Worm (Caenorhabditis elegans) whole organism, mixed stage, embryonic: ENCODE results near the gene F15H10.10.

Source experiments
- M03D4.4 ChIP-seq: sonication (generic microtip); optimal IDR thresholded peaks from 2 replicates; lab custom pipeline; 2017; ENCODE audit warnings: mild to moderate bottlenecking, missing genetic modification characterization, missing compliant biosample characterization
- bed-3 ChIP-seq: fragments of 200-800 bp; sonication (Bioruptor generic); optimal IDR thresholded peaks from 3 replicates; lab custom pipeline; 2018; ENCODE audit warnings: mild to moderate bottlenecking, missing genetic modification characterization, moderate library complexity, missing compliant biosample characterization
- blmp-1 ChIP-seq: fragments of 150-350 bp; optimal IDR thresholded peaks from 2 replicates; lab custom pipeline; 2014; ENCODE audit warnings: missing biosample characterization, missing genetic modification characterization
- ceh-39 ChIP-seq: fragments of 150-350 bp; optimal IDR thresholded peaks from 2 replicates; lab custom pipeline; 2014; ENCODE audit warnings: missing biosample characterization, missing genetic modification characterization
- ceh-43 ChIP-seq: fragments of 200-800 bp; sonication (Bioruptor generic); optimal IDR thresholded peaks from 2 replicates; lab custom pipeline; 2018; ENCODE audit warnings: mild to moderate bottlenecking, missing genetic modification characterization, moderate library complexity, missing compliant biosample characterization
- ceh-83 ChIP-seq: fragments of 200-800 bp; sonication (Bioruptor generic); optimal IDR thresholded peaks from 2 replicates; lab custom pipeline; 2018; ENCODE audit warnings: mild to moderate bottlenecking, missing genetic modification characterization, missing compliant biosample characterization
- ces-1 ChIP-seq: fragments of 150-350 bp; optimal IDR thresholded peaks from 2 replicates; lab custom pipeline; 2014; ENCODE audit warnings: missing biosample characterization, missing genetic modification reagents, missing genetic modification characterization
- cnd-1 ChIP-seq: fragments of 200-800 bp; sonication (Bioruptor generic); optimal IDR thresholded peaks from 2 replicates; lab custom pipeline; 2018; ENCODE audit warnings: mild to moderate bottlenecking, missing genetic modification characterization, missing compliant biosample characterization
- drap-1 ChIP-seq: fragments of 200-800 bp; sonication (Bioruptor generic); optimal IDR thresholded peaks from 3 replicates; lab custom pipeline; 2018; ENCODE audit warnings: mild to moderate bottlenecking, missing genetic modification characterization, missing compliant biosample characterization
- elt-1 ChIP-seq: sonication (generic microtip); optimal IDR thresholded peaks from 2 replicates; lab custom pipeline; 2017; ENCODE audit warnings: missing genetic modification characterization, mild to moderate bottlenecking, missing compliant biosample characterization, antibody characterized with exemption, moderate library complexity, borderline replicate concordance; ENCODE audit not compliant: insufficient read depth
- elt-3 ChIP-seq: fragments of 150-350 bp; optimal IDR thresholded peaks from 2 replicates; lab custom pipeline; 2014; ENCODE audit warnings: missing biosample characterization, missing genetic modification characterization
- flh-1 ChIP-seq: fragments of 200-800 bp; sonication (Bioruptor generic); optimal IDR thresholded peaks from 2 replicates; lab custom pipeline; 2018; ENCODE audit warnings: mild to moderate bottlenecking, missing genetic modification characterization, moderate library complexity, missing compliant biosample characterization
- ham-2 ChIP-seq: fragments of 200-800 bp; sonication (Bioruptor generic); optimal IDR thresholded peaks from 2 replicates; lab custom pipeline; 2018; ENCODE audit warnings: mild to moderate bottlenecking, missing genetic modification characterization, missing compliant biosample characterization
- hlh-1 ChIP-seq: fragments of 150-350 bp; optimal IDR thresholded peaks from 2 replicates; lab custom pipeline; 2014; ENCODE audit warnings: missing biosample characterization, missing genetic modification reagents, missing genetic modification characterization
- lin-13 ChIP-seq: fragments of 150-350 bp; optimal IDR thresholded peaks from 2 replicates; lab custom pipeline; 2014; ENCODE audit warnings: missing biosample characterization, missing genetic modification characterization
- lin-32 ChIP-seq: fragments of 200-800 bp; sonication (Bioruptor generic); optimal IDR thresholded peaks from 2 replicates; lab custom pipeline; 2018; ENCODE audit warnings: mild to moderate bottlenecking, missing genetic modification characterization, missing compliant biosample characterization
- lsy-2 ChIP-seq: fragments of 150-350 bp; optimal IDR thresholded peaks from 2 replicates; lab custom pipeline; 2014; ENCODE audit warnings: missing biosample characterization, missing genetic modification characterization
- mab-5 ChIP-seq: fragments of 150-350 bp; optimal IDR thresholded peaks from 2 replicates; lab custom pipeline; 2014; ENCODE audit warnings: missing biosample characterization, missing genetic modification characterization
- mep-1 ChIP-seq: fragments of 150-350 bp; optimal IDR thresholded peaks from 2 replicates; lab custom pipeline; 2017; ENCODE audit warnings: missing biosample characterization, missing genetic modification reagents, missing genetic modification characterization, inconsistent platforms
- mls-2 ChIP-seq: sonication (generic microtip); optimal IDR thresholded peaks from 2 replicates; lab custom pipeline; 2016; ENCODE audit warnings: mild to moderate bottlenecking, missing genetic modification characterization, moderate library complexity, missing compliant biosample characterization
- nhr-12 ChIP-seq: fragments of 150-350 bp; optimal IDR thresholded peaks from 2 replicates; lab custom pipeline; 2014; ENCODE audit warnings: missing biosample characterization, missing genetic modification characterization
- nhr-2 ChIP-seq: fragments of 150-350 bp; optimal IDR thresholded peaks from 2 replicates; lab custom pipeline; 2014; ENCODE audit warnings: missing biosample characterization, missing genetic modification characterization
- nhr-237 ChIP-seq: fragments of 150-350 bp; optimal IDR thresholded peaks from 2 replicates; lab custom pipeline; 2014; ENCODE audit warnings: missing biosample characterization, missing genetic modification characterization
- nhr-28 ChIP-seq: fragments of 150-350 bp; optimal IDR thresholded peaks from 2 replicates; lab custom pipeline; 2014; ENCODE audit warnings: missing biosample characterization, missing genetic modification characterization
- nhr-76 ChIP-seq: sonication (generic microtip); optimal IDR thresholded peaks from 2 replicates; lab custom pipeline; 2017; ENCODE audit warnings: missing biosample characterization, missing genetic modification characterization
- pha-4 ChIP-seq: fragments of 150-350 bp; optimal IDR thresholded peaks from 2 replicates; lab custom pipeline; 2018; ENCODE audit warnings: missing biosample characterization, missing genetic modification reagents, missing genetic modification characterization
- sem-2 ChIP-seq: fragments of 200-800 bp; sonication (Bioruptor generic); optimal IDR thresholded peaks from 2 replicates; lab custom pipeline; 2018; ENCODE audit warnings: mild to moderate bottlenecking, missing genetic modification characterization, missing compliant biosample characterization
- snpc-4 ChIP-seq: fragments of 150-350 bp; optimal IDR thresholded peaks from 2 replicates; lab custom pipeline; 2014; ENCODE audit warnings: missing biosample characterization, missing genetic modification characterization
- sptf-1 ChIP-seq: sonication (generic microtip); optimal IDR thresholded peaks from 2 replicates; lab custom pipeline; 2017; ENCODE audit warnings: mild to moderate bottlenecking, missing genetic modification characterization, moderate library complexity, missing compliant biosample characterization
- tbx-8 ChIP-seq: fragments of 200-800 bp; sonication (Bioruptor generic); optimal IDR thresholded peaks from 2 replicates; lab custom pipeline; 2018; ENCODE audit warnings: mild to moderate bottlenecking, missing genetic modification characterization, moderate library complexity, missing compliant biosample characterization
- unc-120 ChIP-seq: sonication (generic microtip); optimal IDR thresholded peaks from 2 replicates; lab custom pipeline; 2017; ENCODE audit warnings: missing genetic modification characterization, missing compliant biosample characterization; ENCODE audit not compliant: poor library complexity, severe bottlenecking
- unc-39 ChIP-seq: fragments of 150-350 bp; optimal IDR thresholded peaks from 2 replicates; lab custom pipeline; 2014; ENCODE audit warnings: missing biosample characterization, missing genetic modification characterization
- unc-62 ChIP-seq: fragments of 150-350 bp; optimal IDR thresholded peaks from 2 replicates; lab custom pipeline; 2014; ENCODE audit warnings: missing biosample characterization, missing genetic modification reagents, missing genetic modification characterization
- zip-8 ChIP-seq: fragments of 150-350 bp; optimal IDR thresholded peaks from 2 replicates; lab custom pipeline; 2014; ENCODE audit warnings: missing biosample characterization, missing genetic modification characterization
- ztf-11 ChIP-seq: fragments of 150-350 bp; optimal IDR thresholded peaks from 2 replicates; lab custom pipeline; 2014; ENCODE audit warnings: missing biosample characterization, missing genetic modification characterization

F15H10.10 gene

ce11 chrV:10440723-10441122 is 23.9 kb upstream of the F15H10.10 start, which contains the start of gene snf-10:
Gene snf-10, minus strand, starts transcription at chrV:10440823.
- TF ChIP-seq unc-39 (tag; lab: Kevin White, UChicago) (no peak), M03D4.4 (tag; lab: Kevin White, UChicago) (no peak), bed-3 (GFP tag; lab: Kevin White, UChicago) (no peak), elt-1 (tag; lab: Kevin White, UChicago) (no peak), ceh-39 (tag; lab: Kevin White, UChicago) (no peak), lin-32 (no peak), unc-62 (GFP tag; lab: Kevin White, UChicago) (no peak), sem-2 (GFP tag; lab: Kevin White, UChicago) (no peak), ceh-83 (GFP tag; lab: Kevin White, UChicago) (no peak), ces-1 (GFP tag; lab: Kevin White, UChicago) (no peak), cnd-1 (tag; lab: Kevin White, UChicago) (no peak), mab-5 (tag; lab: Kevin White, UChicago) (no peak), flh-1 (GFP tag; lab: Kevin White, UChicago) (no peak), hlh-1 (tag; lab: Kevin White, UChicago) (no peak), nhr-237 (no peak), nhr-12 (tag; lab: Kevin White, UChicago) (no peak), lin-13 (tag; lab: Kevin White, UChicago) (no peak), ztf-11 (no peak), zip-8 (tag; lab: Kevin White, UChicago) (no peak)

ce11 chrV:10436612-10437011 is 19.8 kb upstream of the F15H10.10 start, which contains the start of gene set-22:
Gene set-22, plus strand, starts transcription at chrV:10436912.
- TF ChIP-seq lsy-2 (tag; lab: Kevin White, UChicago), result no peak
- no peak for TF ChIP-seq tbx-8 (GFP tag; lab: Kevin White, UChicago)
- no peak for TF ChIP-seq lin-13 (tag; lab: Kevin White, UChicago)
- no peak for TF ChIP-seq M03D4.4 (tag; lab: Kevin White, UChicago)
- TF ChIP-seq nhr-76, result no peak
- TF ChIP-seq flh-1 (GFP tag; lab: Kevin White, UChicago), result no peak
- no peak for TF ChIP-seq nhr-2
- TF ChIP-seq ceh-39 (tag; lab: Kevin White, UChicago), result no peak
- TF ChIP-seq snpc-4 (tag; lab: Kevin White, UChicago), result no peak
- TF ChIP-seq bed-3 (GFP tag; lab: Kevin White, UChicago), result no peak
- no peak for TF ChIP-seq blmp-1 (tag; lab: Kevin White, UChicago)
- TF ChIP-seq drap-1, result no peak
- TF ChIP-seq hlh-1 (tag; lab: Kevin White, UChicago), result no peak
- no peak for TF ChIP-seq ceh-43 (GFP tag; lab: Kevin White, UChicago)

- no peak for TF ChIP-seq nhr-2
- no peak for TF ChIP-seq mab-5 (tag; lab: Kevin White, UChicago)
- no peak for TF ChIP-seq unc-39 (tag; lab: Kevin White, UChicago)
- no peak for TF ChIP-seq sem-2 (GFP tag; lab: Kevin White, UChicago)
- TF ChIP-seq mls-2 (tag; lab: Kevin White, UChicago), result no peak
- no peak for TF ChIP-seq hlh-1 (tag; lab: Kevin White, UChicago)
- TF ChIP-seq sptf-1 (tag; lab: Kevin White, UChicago), result no peak
- no peak for TF ChIP-seq elt-1 (tag; lab: Kevin White, UChicago)
- no peak for TF ChIP-seq nhr-28 (tag; lab: Kevin White, UChicago)
- TF ChIP-seq nhr-12 (tag; lab: Kevin White, UChicago), result no peak
- TF ChIP-seq ceh-83 (GFP tag; lab: Kevin White, UChicago), result no peak
- TF ChIP-seq ztf-11, result no peak
- no peak for TF ChIP-seq elt-3
- no peak for TF ChIP-seq unc-62 (GFP tag; lab: Kevin White, UChicago)
- TF ChIP-seq flh-1 (GFP tag; lab: Kevin White, UChicago), result no peak
- TF ChIP-seq ceh-43 (GFP tag; lab: Kevin White, UChicago), result no peak
- no peak for TF ChIP-seq pha-4 (tag; lab: Kevin White, UChicago)
- TF ChIP-seq ham-2 (GFP tag; lab: Kevin White, UChicago), result no peak
- TF ChIP-seq, all 35 proteins: peak for 0
Observed at ce11 chrV:10435198-10435597, 18.4 kb upstream of the F15H10.10 start.

- TF ChIP-seq lin-32, result no peak
- no peak for TF ChIP-seq lin-13 (tag; lab: Kevin White, UChicago)
- no peak for TF ChIP-seq elt-3
- TF ChIP-seq sem-2 (GFP tag; lab: Kevin White, UChicago), result no peak
- TF ChIP-seq bed-3 (GFP tag; lab: Kevin White, UChicago), result no peak
- no peak for TF ChIP-seq tbx-8 (GFP tag; lab: Kevin White, UChicago)
- TF ChIP-seq cnd-1 (tag; lab: Kevin White, UChicago), result no peak
- no peak for TF ChIP-seq ceh-83 (GFP tag; lab: Kevin White, UChicago)
- no peak for TF ChIP-seq ceh-43 (GFP tag; lab: Kevin White, UChicago)
- TF ChIP-seq ham-2 (GFP tag; lab: Kevin White, UChicago), result no peak
- no peak for TF ChIP-seq unc-120 (tag; lab: Kevin White, UChicago)
- no peak for TF ChIP-seq nhr-76
- TF ChIP-seq drap-1, result no peak
- no peak for TF ChIP-seq blmp-1 (tag; lab: Kevin White, UChicago)
- no peak for TF ChIP-seq mep-1 (tag; lab: Kevin White, UChicago)
- no peak for TF ChIP-seq nhr-28 (tag; lab: Kevin White, UChicago)
Observed at ce11 chrV:10433721-10434120, 16.9 kb upstream of the F15H10.10 start, which contains the start of gene Y32F6A.4. Gene Y32F6A.4, minus strand, starts transcription at chrV:10434067.
